Fruit fly (Drosophila melanogaster): ENCODE results near the gene mRpL36.

mRpL36 gene

dm6 chr3L:8093553-8093952 lies 31.4 kb downstream of the mRpL36 start (continued):
- TF ChIP-seq bcd (GFP tag; optimal IDR thresholded peaks at IDR 0.05) (no peak), CG7271 (tag; optimal IDR thresholded peaks at IDR 0.05) (no peak), ab (GFP tag; optimal IDR thresholded peaks at IDR 0.05) (no peak), gsb (GFP tag; IDR thresholded peaks at IDR 0.05) (no peak), tna (GFP tag; IDR thresholded peaks at IDR 0.05; ENCODE audit: partially characterized antibody) (no peak), Hr51 (GFP tag; optimal IDR thresholded peaks at IDR 0.05) (no peak), jumu (GFP tag; optimal IDR thresholded peaks at IDR 0.05) (no peak), CG12219 (GFP tag; optimal IDR thresholded peaks at IDR 0.05) (no peak), CG13287 (GFP tag; IDR thresholded peaks at IDR 0.05; ENCODE audit: partially characterized antibody) (no peak), CG34224 (GFP tag; IDR thresholded peaks at IDR 0.05; ENCODE audit: partially characterized antibody) (no peak), Six4 (GFP tag; optimal IDR thresholded peaks at IDR 0.05) (no peak), wek (GFP tag; optimal IDR thresholded peaks at IDR 0.05) (peak; percentile 89), Gug (GFP tag; IDR thresholded peaks at IDR 0.05) (no peak), zfh1 (GFP tag; IDR thresholded peaks at IDR 0.05) (no peak), ro (GFP tag; IDR thresholded peaks at IDR 0.05) (no peak), knrl (GFP tag; IDR thresholded peaks at IDR 0.05; ENCODE audit: partially characterized antibody) (no peak), caup (GFP tag; optimal IDR thresholded peaks at IDR 0.05; ENCODE audit: severe bottlenecking) (peak; percentile 23), H2.0 (GFP tag; IDR thresholded peaks at IDR 0.05) (no peak), CG2889 (GFP tag; IDR thresholded peaks at IDR 0.05) (no peak), CG13894 (tag; optimal IDR thresholded peaks at IDR 0.05) (peak; percentile 21), CG4328 (GFP tag; optimal IDR thresholded peaks at IDR 0.05) (peak; percentile 18), B-H1 (GFP tag; IDR thresholded peaks at IDR 0.05) (no peak), CG30403 (GFP tag; optimal IDR thresholded peaks at IDR 0.05) (no peak), Atf-2 (GFP tag; optimal IDR thresholded peaks at IDR 0.05) (no peak), CG18476 (GFP tag; optimal IDR thresholded peaks at IDR 0.05) (no peak), sisA (GFP tag; IDR thresholded peaks at IDR 0.05) (no peak), Oaz (GFP tag; IDR thresholded peaks at IDR 0.05) (no peak), CG1602 (GFP tag; optimal IDR thresholded peaks at IDR 0.05) (no peak), cas (GFP tag; IDR thresholded peaks at IDR 0.05) (no peak), ase (GFP tag; IDR thresholded peaks at IDR 0.05) (no peak), CG18599 (GFP tag; optimal IDR thresholded peaks at IDR 0.05) (peak; percentile 48), cato (GFP tag; optimal IDR thresholded peaks at IDR 0.05; ENCODE audit: borderline replicate concordance) (no peak), sr (GFP tag; IDR thresholded peaks at IDR 0.05) (no peak), slou (GFP tag; optimal IDR thresholded peaks at IDR 0.05) (no peak), Eip74EF (GFP tag; optimal IDR thresholded peaks at IDR 0.05) (peak in 1 of 2 experiments; percentile 2), pan (optimal IDR thresholded peaks at IDR 0.05) (no peak), pan (GFP tag; optimal IDR thresholded peaks at IDR 0.05 in 1 of 2, IDR thresholded peaks at IDR 0.05 in 1 of 2) (no peak), Hmx (GFP tag; optimal IDR thresholded peaks at IDR 0.05) (no peak), CG32767 (GFP tag; IDR thresholded peaks at IDR 0.05) (no peak), CG11085 (GFP tag; IDR thresholded peaks at IDR 0.05) (no peak), CG10431 (GFP tag; optimal IDR thresholded peaks at IDR 0.05) (no peak), CG10959 (GFP tag; IDR thresholded peaks at IDR 0.05) (no peak), Ets65A (GFP tag) (no peak), CG11093 (GFP tag; IDR thresholded peaks at IDR 0.05) (no peak), HmgZ (tag; optimal IDR thresholded peaks at IDR 0.05) (peak; percentile 51), danr (GFP tag; IDR thresholded peaks at IDR 0.05) (no peak), ranshi (GFP tag; IDR thresholded peaks at IDR 0.05) (no peak), CG9609 (GFP tag; optimal IDR thresholded peaks at IDR 0.05) (no peak), CG10543 (GFP tag; optimal IDR thresholded peaks at IDR 0.05) (peak; percentile 79), CG8944 (GFP tag; optimal IDR thresholded peaks at IDR 0.05) (no peak), CG7839 (tag; optimal IDR thresholded peaks at IDR 0.05) (no peak), CG4854 (GFP tag; optimal IDR thresholded peaks at IDR 0.05) (no peak)

All from whole organism, embryonic.